Fruit fly (Drosophila melanogaster) whole organism, pupa: ENCODE measurements around the gene RFeSP.
A peak's percentile ranks its signal among the peaks of the same experiment; 100 is the strongest.

Source experiments
- CG10348 ChIP-seq: fragments of 200-800 bp; sonication (Bioruptor generic); IDR thresholded peaks from 2 replicates; pipeline ENCODE4 v1.3.6; 2022; ENCODE audit warnings: missing biosample characterization, missing genetic modification characterization
- CG12605 ChIP-seq: fragments of 200-800 bp; sonication (Bioruptor generic); IDR thresholded peaks from 2 replicates; pipeline ENCODE4 v1.3.6; 2022; ENCODE audit warnings: missing biosample characterization, missing genetic modification characterization
- CG13204 ChIP-seq: fragments of 200-800 bp; sonication (Bioruptor generic); optimal IDR thresholded peaks from 2 replicates; lab custom pipeline; 2018; ENCODE audit warnings: missing biosample characterization, mild to moderate bottlenecking, missing genetic modification characterization, moderate library complexity
- CG14655 ChIP-seq: fragments of 200-800 bp; sonication (Bioruptor generic); optimal IDR thresholded peaks from 3 replicates; lab custom pipeline; 2017; ENCODE audit warnings: mild to moderate bottlenecking, missing biosample characterization, missing genetic modification reagents, missing genetic modification characterization
- CG15710 ChIP-seq: fragments of 200-800 bp; sonication (Bioruptor generic); optimal IDR thresholded peaks from 2 replicates; lab custom pipeline; 2018; ENCODE audit warnings: missing biosample characterization, mild to moderate bottlenecking, missing genetic modification characterization, moderate library complexity
- CG17806 ChIP-seq: fragments of 200-800 bp; sonication (Bioruptor generic); optimal IDR thresholded peaks from 2 replicates; lab custom pipeline; 2018; ENCODE audit warnings: missing biosample characterization, mild to moderate bottlenecking, missing genetic modification characterization, moderate library complexity
- CG32121 ChIP-seq: fragments of 200-800 bp; sonication (Bioruptor generic); IDR thresholded peaks from 2 replicates; pipeline ENCODE4 v1.3.6; 2022; ENCODE audit warnings: missing biosample characterization, missing genetic modification characterization
- CG34367 ChIP-seq: fragments of 200-800 bp; sonication (Bioruptor generic); optimal IDR thresholded peaks from 2 replicates; lab custom pipeline; 2018; ENCODE audit warnings: missing biosample characterization, mild to moderate bottlenecking, missing genetic modification characterization
- CG4496 ChIP-seq: fragments of 200-800 bp; sonication (Bioruptor generic); IDR thresholded peaks from 3 replicates; pipeline ENCODE4 v1.3.6; 2022; ENCODE audit warnings: missing biosample characterization, missing genetic modification characterization
- CG8159 ChIP-seq: fragments of 200-800 bp; sonication (Bioruptor generic); optimal IDR thresholded peaks from 3 replicates; lab custom pipeline; 2018; ENCODE audit warnings: missing biosample characterization, mild to moderate bottlenecking, missing genetic modification characterization, moderate library complexity
- CG8301 ChIP-seq: fragments of 200-800 bp; sonication (Bioruptor generic); optimal IDR thresholded peaks from 2 replicates; lab custom pipeline; 2018; ENCODE audit warnings: missing biosample characterization, mild to moderate bottlenecking, missing genetic modification characterization
- CG9948 ChIP-seq: fragments of 200-800 bp; sonication (Bioruptor generic); optimal IDR thresholded peaks from 2 replicates; lab custom pipeline; 2018; ENCODE audit warnings: missing biosample characterization, mild to moderate bottlenecking, missing genetic modification characterization, moderate library complexity
- D1 ChIP-seq: fragments of 200-800 bp; sonication (Bioruptor generic); optimal IDR thresholded peaks from 2 replicates; lab custom pipeline; 2018; ENCODE audit warnings: missing biosample characterization, mild to moderate bottlenecking, missing genetic modification characterization, moderate library complexity
- EcR ChIP-seq: fragments of 200-800 bp; sonication (Bioruptor generic); optimal IDR thresholded peaks from 3 replicates; lab custom pipeline; 2019; ENCODE audit warnings: missing biosample characterization, missing genetic modification characterization, mild to moderate bottlenecking, moderate library complexity, missing genetic modification reagents
- Ets98B ChIP-seq: fragments of 200-800 bp; sonication (Bioruptor generic); IDR thresholded peaks from 2 replicates; pipeline ENCODE4 v1.3.6; 2022; ENCODE audit warnings: missing biosample characterization, missing genetic modification characterization
- Pif1A ChIP-seq: fragments of 200-800 bp; sonication (Bioruptor generic); optimal IDR thresholded peaks from 3 replicates; lab custom pipeline; 2016; ENCODE audit warnings: missing biosample characterization, missing genetic modification characterization
- Pif1B ChIP-seq: fragments of 200-800 bp; sonication (Bioruptor generic); optimal IDR thresholded peaks from 3 replicates; lab custom pipeline; 2016; ENCODE audit warnings: missing biosample characterization, missing genetic modification characterization
- Snoo ChIP-seq: fragments of 200-800 bp; sonication (Bioruptor generic); optimal IDR thresholded peaks from 3 replicates; lab custom pipeline; 2017; ENCODE audit warnings: missing biosample characterization, mild to moderate bottlenecking, missing genetic modification characterization, inconsistent platforms
- fd96Ca ChIP-seq: fragments of 200-800 bp; sonication (Bioruptor generic); IDR thresholded peaks from 3 replicates; pipeline ENCODE4 v1.3.6; 2022; ENCODE audit warnings: missing biosample characterization, missing genetic modification characterization
- gl ChIP-seq: fragments of 200-800 bp; sonication (Bioruptor generic); optimal IDR thresholded peaks from 2 replicates; lab custom pipeline; 2018; ENCODE audit warnings: missing biosample characterization, mild to moderate bottlenecking, missing genetic modification characterization
- rn ChIP-seq: fragments of 200-800 bp; sonication (Bioruptor generic); IDR thresholded peaks from 2 replicates; pipeline ENCODE4 v1.3.6; 2022; ENCODE audit warnings: missing biosample characterization, missing genetic modification characterization

Gene RFeSP

dm6 chr2L:1629206-1629959 is 15.4 kb upstream of the RFeSP start:
- TF ChIP-seq CG4496 (GFP tag; lab: Robert Waterston, UW) (peak; percentile 81), fd96Ca (GFP tag; lab: Robert Waterston, UW) (peak; percentile 72; the same call in 2 of the 3 replicates), CG12605 (GFP tag; lab: Robert Waterston, UW) (0 out of 2 replicates have a peak, but pooled peaks have one; percentile 24), D1 (no peak), Pif1B (no peak), CG32121 (GFP tag; lab: Robert Waterston, UW) (peak; percentile 37), CG14655 (GFP tag; lab: Kevin White, UChicago) (peak; percentile 82), CG9948 (tag; lab: Kevin White, UChicago) (no peak), CG13204 (GFP tag; lab: Kevin White, UChicago) (no peak), gl (tag; lab: Kevin White, UChicago) (no peak), CG8159 (no peak), CG15710 (no peak), CG8301 (peak; percentile 77), Pif1A (GFP tag; lab: Kevin White, UChicago) (no peak), CG10348 (GFP tag; lab: Robert Waterston, UW) (peak; percentile 46; the same call in 1 of the 2 replicates), EcR (GFP tag; lab: Kevin White, UChicago) (no peak), Ets98B (GFP tag; lab: Robert Waterston, UW) (peak; percentile 69), CG17806 (tag; lab: Kevin White, UChicago) (no peak), Snoo (tag; lab: Kevin White, UChicago) (no peak), rn (GFP tag; lab: Robert Waterston, UW) (no peak), CG34367 (no peak)

DNA sequence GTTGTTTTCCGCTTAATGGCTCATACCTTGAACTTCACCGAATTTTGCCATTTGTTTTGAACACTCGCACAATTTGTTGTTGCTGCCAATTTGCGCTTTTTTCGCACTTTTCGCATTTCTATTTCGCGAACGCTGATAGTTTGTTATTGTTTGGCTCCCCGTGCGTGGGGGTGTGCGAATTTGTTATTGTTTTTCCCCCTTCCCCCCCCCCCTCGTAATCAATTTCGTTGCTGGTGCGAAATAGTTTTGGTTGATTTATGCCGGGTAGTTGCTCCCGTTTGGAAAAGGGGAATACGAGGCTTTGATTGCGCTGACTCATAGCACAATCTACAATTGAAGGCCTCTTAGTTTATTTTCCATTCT is 14.5 kb upstream of the RFeSP start:
- TF ChIP-seq D1 (no peak), Pif1B (no peak)
- TF ChIP-seq, all 21 proteins: peak for 0

DNA sequence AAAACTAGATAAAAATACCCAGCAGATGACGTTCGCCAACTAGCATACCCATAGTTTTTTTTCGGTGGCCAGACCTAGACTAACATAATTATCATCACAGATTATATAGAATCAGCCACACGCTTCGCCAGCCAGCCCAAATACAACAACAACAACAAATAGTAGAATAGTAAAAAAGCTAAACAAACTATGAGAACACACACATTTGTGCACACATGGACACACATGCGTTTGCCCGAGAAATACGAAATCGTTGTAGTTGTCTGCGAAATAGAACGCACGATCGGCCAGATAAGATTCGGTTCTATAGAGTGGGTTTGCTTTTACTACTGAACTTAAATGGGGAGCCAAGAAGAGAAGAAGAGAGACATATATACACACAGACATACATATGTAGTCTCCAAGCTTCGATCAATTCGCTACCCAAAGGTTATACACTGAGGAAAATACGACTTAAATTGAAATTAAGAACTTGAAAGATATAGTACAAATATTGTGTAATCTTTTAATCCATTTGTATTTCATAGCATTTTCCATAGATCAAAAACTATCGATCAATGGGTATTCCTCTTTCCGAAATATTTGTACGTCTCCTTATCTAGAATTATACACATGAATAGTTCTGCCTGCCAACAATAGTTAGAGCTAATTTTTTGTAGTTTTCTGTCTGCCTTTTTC is 14.0 kb upstream of the RFeSP start:
- TF ChIP-seq CG9948 (tag; lab: Kevin White, UChicago): no peak
- no peak for TF ChIP-seq D1
- TF ChIP-seq EcR (GFP tag; lab: Kevin White, UChicago): no peak
- TF ChIP-seq CG34367: no peak
- no peak for TF ChIP-seq CG13204 (GFP tag; lab: Kevin White, UChicago)
- TF ChIP-seq Pif1A (GFP tag; lab: Kevin White, UChicago): no peak
- TF ChIP-seq gl (tag; lab: Kevin White, UChicago): no peak
- TF ChIP-seq CG10348 (GFP tag; lab: Robert Waterston, UW): no peak

DNA sequence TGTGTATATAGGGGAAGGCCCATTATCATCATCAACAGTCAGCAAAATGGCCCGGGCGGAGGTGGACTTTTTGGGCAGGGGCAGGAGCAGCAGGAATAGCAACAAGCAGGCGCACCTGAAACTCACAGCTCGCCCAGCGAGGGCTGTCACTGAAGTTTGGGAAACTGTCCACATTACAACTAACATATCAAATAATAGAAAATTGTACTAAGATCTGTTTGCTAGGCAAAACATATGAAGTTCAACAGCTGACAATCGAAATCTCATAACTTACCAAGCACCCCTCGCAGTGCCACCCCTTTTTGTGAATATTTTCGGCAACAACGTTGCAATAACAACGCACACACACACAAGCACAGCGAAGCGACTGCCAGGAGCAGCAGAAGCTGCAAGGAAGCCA is 10.8 kb upstream of the RFeSP start:
- peak; percentile 8 for TF ChIP-seq CG15710
- no peak for TF ChIP-seq CG32121 (GFP tag; lab: Robert Waterston, UW)
- TF ChIP-seq CG4496 (GFP tag; lab: Robert Waterston, UW): 0 out of 3 replicates have a peak, but pooled peaks have one; percentile 38
- TF ChIP-seq CG8159: peak; percentile 12
- TF ChIP-seq rn (GFP tag; lab: Robert Waterston, UW): no peak
- TF ChIP-seq fd96Ca (GFP tag; lab: Robert Waterston, UW): 0 out of 3 replicates have a peak, but pooled peaks have one; percentile 27
- TF ChIP-seq Ets98B (GFP tag; lab: Robert Waterston, UW): no peak
- no peak for TF ChIP-seq CG34367

DNA sequence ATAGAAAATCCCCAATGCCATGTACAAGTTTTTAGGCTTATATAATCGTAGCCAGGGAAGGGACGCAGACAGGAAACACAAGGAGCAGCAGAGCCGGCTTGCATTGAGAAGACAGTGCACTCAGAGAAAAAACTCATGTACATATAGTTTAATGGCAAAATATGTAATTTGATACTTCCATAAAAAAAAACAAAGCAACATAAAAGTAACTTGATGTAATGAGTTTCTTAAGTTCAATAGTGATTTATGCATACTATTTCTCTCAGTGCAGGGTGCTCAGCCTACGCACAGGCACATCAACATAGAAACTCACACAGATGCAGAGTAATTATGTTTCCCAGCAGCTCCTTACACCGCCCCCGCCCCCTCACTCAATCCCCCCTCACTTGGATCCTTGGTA is 6.8 kb upstream of the RFeSP start:
- TF ChIP-seq gl (tag; lab: Kevin White, UChicago) (no peak), CG8159 (peak; percentile 7)

dm6 chr2L:1619191-1619590 is 5.2 kb upstream of the RFeSP start:
- TF ChIP-seq CG32121 (GFP tag; lab: Robert Waterston, UW) (no peak), Snoo (tag; lab: Kevin White, UChicago) (no peak), Ets98B (GFP tag; lab: Robert Waterston, UW) (no peak), CG13204 (GFP tag; lab: Kevin White, UChicago) (no peak), CG14655 (GFP tag; lab: Kevin White, UChicago) (no peak), CG8301 (no peak), D1 (no peak), EcR (GFP tag; lab: Kevin White, UChicago) (no peak), CG12605 (GFP tag; lab: Robert Waterston, UW) (no peak), CG10348 (GFP tag; lab: Robert Waterston, UW) (no peak), CG15710 (no peak), CG34367 (no peak), rn (GFP tag; lab: Robert Waterston, UW) (no peak), CG4496 (GFP tag; lab: Robert Waterston, UW) (no peak), CG9948 (tag; lab: Kevin White, UChicago) (no peak), fd96Ca (GFP tag; lab: Robert Waterston, UW) (no peak), gl (tag; lab: Kevin White, UChicago) (no peak), CG17806 (tag; lab: Kevin White, UChicago) (no peak), CG8159 (no peak)
